Fruit fly (Drosophila melanogaster) whole organism, embryonic: ENCODE measurements around the gene RhoGAP19D.
A peak's percentile ranks its signal among the peaks of the same experiment; 100 is the strongest.

Source experiments
- Awh ChIP-seq: fragments of 200-800 bp; sonication (Bioruptor generic); IDR thresholded peaks from 2 replicates; pipeline ENCODE4, ENCODE4 v1.3.6; 2022; ENCODE audit warnings: missing biosample characterization, missing genetic modification characterization
- CG10209 ChIP-seq: fragments of 200-800 bp; sonication (Bioruptor generic); optimal IDR thresholded peaks from 3 replicates; lab custom pipeline; 2017; ENCODE audit warnings: missing biosample characterization, mild to moderate bottlenecking, missing genetic modification characterization, missing genetic modification reagents
- CG10543 ChIP-seq: fragments of 200-800 bp; sonication (Bioruptor generic); optimal IDR thresholded peaks from 3 replicates; lab custom pipeline; 2017; ENCODE audit warnings: missing biosample characterization, mild to moderate bottlenecking, missing genetic modification characterization, moderate library complexity
- CG12104 ChIP-seq: fragments of 200-800 bp; sonication (Bioruptor generic); optimal IDR thresholded peaks from 3 replicates; lab custom pipeline; 2016; ENCODE audit warnings: missing biosample characterization, missing genetic modification characterization
- CG12155 ChIP-seq: fragments of 200-800 bp; sonication (Bioruptor generic); optimal IDR thresholded peaks from 3 replicates; lab custom pipeline; 2016; ENCODE audit warnings: missing biosample characterization, missing genetic modification characterization
- CG13775 ChIP-seq: fragments of 200-800 bp; sonication (Bioruptor generic); optimal IDR thresholded peaks from 3 replicates; lab custom pipeline; 2017; ENCODE audit warnings: missing biosample characterization, mild to moderate bottlenecking, missing genetic modification characterization
- CG14050 ChIP-seq: fragments of 200-800 bp; sonication (Bioruptor generic); IDR thresholded peaks from 3 replicates; pipeline ENCODE4 v1.3.6; 2022; ENCODE audit warnings: missing biosample characterization, missing genetic modification characterization
- CG14667 ChIP-seq: fragments of 200-800 bp; sonication (Bioruptor generic); IDR thresholded peaks from 2 replicates; pipeline ENCODE4 v1.3.6; 2022; ENCODE audit warnings: missing biosample characterization, missing genetic modification characterization
- CG14710 ChIP-seq: fragments of 200-800 bp; sonication (Bioruptor generic); optimal IDR thresholded peaks from 3 replicates; lab custom pipeline; 2019; ENCODE audit warnings: missing biosample characterization, mild to moderate bottlenecking, missing genetic modification characterization, moderate library complexity
- CG16863 ChIP-seq: fragments of 200-800 bp; sonication (Bioruptor generic); optimal IDR thresholded peaks from 3 replicates; lab custom pipeline; 2016; ENCODE audit warnings: missing biosample characterization, missing genetic modification characterization
- CG17361 ChIP-seq: fragments of 200-800 bp; sonication (Bioruptor generic); IDR thresholded peaks from 3 replicates; pipeline ENCODE4 v1.3.6; 2022; ENCODE audit warnings: missing biosample characterization, missing genetic modification characterization
- CG18011 ChIP-seq: fragments of 200-800 bp; sonication (Bioruptor generic); optimal IDR thresholded peaks from 2 replicates; lab custom pipeline; 2017; ENCODE audit warnings: missing biosample characterization, missing genetic modification characterization, mild to moderate bottlenecking, moderate library complexity, missing genotype
- CG2712 ChIP-seq: fragments of 200-800 bp; optimal IDR thresholded peaks from 3 replicates; lab custom pipeline; 2019; ENCODE audit warnings: missing biosample characterization, mild to moderate bottlenecking, missing genetic modification characterization, moderate library complexity
- CG2875 ChIP-seq: fragments of 200-800 bp; sonication (Bioruptor generic); optimal IDR thresholded peaks from 2 replicates; lab custom pipeline; 2017; ENCODE audit warnings: missing biosample characterization, mild to moderate bottlenecking, missing genetic modification characterization, missing genetic modification reagents
- CG31441 ChIP-seq: fragments of 200-800 bp; sonication (Bioruptor generic); IDR thresholded peaks from 2 replicates; pipeline ENCODE4 v1.3.6; 2022; ENCODE audit warnings: missing biosample characterization, missing genetic modification characterization
- CG6813 ChIP-seq: fragments of 200-800 bp; sonication (Bioruptor generic); optimal IDR thresholded peaks from 2 replicates; lab custom pipeline; 2017; ENCODE audit warnings: missing biosample characterization, missing genetic modification characterization, mild to moderate bottlenecking, moderate library complexity, missing genetic modification reagents
- CG8388 ChIP-seq: fragments of 200-800 bp; sonication (Bioruptor generic); optimal IDR thresholded peaks from 2 replicates; lab custom pipeline; 2019; ENCODE audit warnings: missing biosample characterization, mild to moderate bottlenecking, missing genetic modification characterization, moderate library complexity
- CG8944 ChIP-seq: fragments of 200-800 bp; sonication (Bioruptor generic); optimal IDR thresholded peaks from 3 replicates; lab custom pipeline; 2016; ENCODE audit warnings: missing biosample characterization, missing genetic modification characterization
- CTCF ChIP-seq: fragments of 200-800 bp; sonication (Bioruptor generic); optimal IDR thresholded peaks from 2 replicates; lab custom pipeline; 2017; ENCODE audit warnings: missing biosample characterization, mild to moderate bottlenecking, missing genetic modification characterization, moderate library complexity
- CoRest ChIP-seq: fragments of 200-800 bp; sonication (Bioruptor generic); optimal IDR thresholded peaks from 3 replicates; lab custom pipeline; 2018; ENCODE audit warnings: missing biosample characterization, mild to moderate bottlenecking, missing genetic modification characterization, moderate library complexity
- Ets65A ChIP-seq: fragments of 200-800 bp; sonication (Bioruptor generic); peaks from one replicate; lab custom pipeline; 2016; ENCODE audit warnings: missing biosample characterization, missing genetic modification characterization
- Fer1 ChIP-seq: fragments of 200-800 bp; sonication (Bioruptor generic); optimal IDR thresholded peaks from 2 replicates; lab custom pipeline; 2017; ENCODE audit warnings: missing biosample characterization, mild to moderate bottlenecking, missing genetic modification characterization
- HLH54F ChIP-seq: fragments of 200-800 bp; sonication (Bioruptor generic); optimal IDR thresholded peaks from 3 replicates; lab custom pipeline; 2016; ENCODE audit warnings: missing biosample characterization, missing genetic modification characterization
- Hr51 ChIP-seq, 2 experiments: fragments of 200-800 bp; sonication (Bioruptor generic); optimal IDR thresholded peaks; 2 replicates in 1 of 2; 3 replicates in 1 of 2; lab custom pipeline; 2016 to 2018; ENCODE audit warnings: missing biosample characterization in 2 of 2, missing genetic modification characterization in 2 of 2, mild to moderate bottlenecking in 1 of 2, moderate library complexity in 1 of 2
- Hsf ChIP-seq: fragments of 200-800 bp; sonication (Bioruptor generic); optimal IDR thresholded peaks from 3 replicates; lab custom pipeline; 2016; ENCODE audit warnings: missing biosample characterization, missing genetic modification characterization
- Mes4 ChIP-seq: fragments of 200-800 bp; sonication (Bioruptor generic); optimal IDR thresholded peaks from 2 replicates; lab custom pipeline; 2016; ENCODE audit warnings: missing biosample characterization, missing genetic modification characterization
- Nf-YC ChIP-seq: fragments of 200-800 bp; optimal IDR thresholded peaks from 3 replicates; lab custom pipeline; 2019; ENCODE audit warnings: missing biosample characterization, mild to moderate bottlenecking, missing genetic modification characterization, moderate library complexity
- NfI ChIP-seq: fragments of 200-800 bp; sonication (Bioruptor generic); optimal IDR thresholded peaks from 3 replicates; lab custom pipeline; 2018; ENCODE audit warnings: missing biosample characterization, mild to moderate bottlenecking, missing genetic modification characterization, moderate library complexity
- Ssrp ChIP-seq: fragments of 200-800 bp; sonication (Bioruptor generic); optimal IDR thresholded peaks from 2 replicates; lab custom pipeline; 2018; ENCODE audit warnings: missing biosample characterization, mild to moderate bottlenecking, missing genetic modification characterization, moderate library complexity
- TFAM ChIP-seq: fragments of 200-800 bp; sonication (Bioruptor generic); optimal IDR thresholded peaks from 2 replicates; lab custom pipeline; 2017; ENCODE audit warnings: missing biosample characterization, missing genetic modification characterization, inconsistent platforms
- az2 ChIP-seq: fragments of 200-800 bp; sonication (Bioruptor generic); optimal IDR thresholded peaks from 3 replicates; lab custom pipeline; 2016; ENCODE audit warnings: missing biosample characterization, missing genetic modification characterization
- caup ChIP-seq: fragments of 200-800 bp; sonication (Bioruptor generic); optimal IDR thresholded peaks from 3 replicates; lab custom pipeline; 2017; ENCODE audit warnings: missing biosample characterization, mild to moderate bottlenecking, missing genetic modification characterization, moderate library complexity; ENCODE audit not compliant: severe bottlenecking
- croc ChIP-seq: fragments of 200-800 bp; sonication (Bioruptor generic); conservative IDR thresholded peaks from 3 replicates; pipeline ENCODE4 v1.3.6; 2022; ENCODE audit warnings: missing biosample characterization, missing genetic modification characterization
- dan ChIP-seq: fragments of 200-800 bp; sonication (Bioruptor generic); IDR thresholded peaks from 2 replicates; pipeline ENCODE4 v1.3.6; 2022; ENCODE audit warnings: missing biosample characterization, missing genetic modification characterization
- dm ChIP-seq: fragments of 200-800 bp; sonication (Bioruptor generic); optimal IDR thresholded peaks from 3 replicates; lab custom pipeline; 2016; ENCODE audit warnings: missing biosample characterization, missing genetic modification characterization
- dmrt11E ChIP-seq: fragments of 200-800 bp; sonication (Bioruptor generic); optimal IDR thresholded peaks from 3 replicates; lab custom pipeline; 2018; ENCODE audit warnings: missing biosample characterization, mild to moderate bottlenecking, missing genetic modification characterization, moderate library complexity
- ems ChIP-seq: fragments of 200-800 bp; sonication (Bioruptor generic); optimal IDR thresholded peaks from 3 replicates; lab custom pipeline; 2016; ENCODE audit warnings: missing biosample characterization, missing genetic modification characterization
- h ChIP-seq: fragments of >200 bp; optimal IDR thresholded peaks from 2 replicates; lab custom pipeline; 2017
- kah ChIP-seq: fragments of 200-800 bp; sonication (Bioruptor generic); optimal IDR thresholded peaks from 2 replicates; lab custom pipeline; 2018; ENCODE audit warnings: missing biosample characterization, mild to moderate bottlenecking, missing genetic modification characterization
- kni ChIP-seq: fragments of 200-800 bp; sonication (Bioruptor generic); optimal IDR thresholded peaks from 3 replicates; lab custom pipeline; 2017; ENCODE audit warnings: mild to moderate bottlenecking, missing biosample characterization, missing genetic modification reagents, missing genetic modification characterization
- nmo ChIP-seq: fragments of 200-800 bp; sonication (Bioruptor generic); optimal IDR thresholded peaks from 2 replicates; lab custom pipeline; 2018; ENCODE audit warnings: missing biosample characterization, mild to moderate bottlenecking, missing genetic modification characterization, moderate library complexity
- ranshi ChIP-seq: fragments of 200-800 bp; sonication (Bioruptor generic); IDR thresholded peaks from 2 replicates; pipeline ENCODE4 v1.3.6; 2022; ENCODE audit warnings: missing biosample characterization, missing genetic modification characterization
- row ChIP-seq: fragments of 200-800 bp; sonication (Bioruptor generic); IDR thresholded peaks from 3 replicates; pipeline ENCODE4 v1.3.6; 2022; ENCODE audit warnings: missing biosample characterization, missing genetic modification characterization
- sens ChIP-seq: fragments of 200-800 bp; sonication (Bioruptor generic); peaks from one replicate; lab custom pipeline; 2016; ENCODE audit warnings: missing biosample characterization, missing genetic modification characterization
- seq ChIP-seq: fragments of 200-800 bp; sonication (Bioruptor generic); IDR thresholded peaks from 2 replicates; pipeline ENCODE4 v1.3.6; 2022; ENCODE audit warnings: missing biosample characterization, missing genetic modification characterization
- slbo ChIP-seq: fragments of 200-800 bp; sonication (Bioruptor generic); IDR thresholded peaks from 2 replicates; pipeline ENCODE4 v1.3.6; 2022; ENCODE audit warnings: missing biosample characterization, missing genetic modification characterization
- tio ChIP-seq: fragments of 200-800 bp; sonication (Bioruptor generic); optimal IDR thresholded peaks from 2 replicates; lab custom pipeline; 2017; ENCODE audit warnings: missing biosample characterization, missing genetic modification characterization, inconsistent platforms
- vvl ChIP-seq: fragments of 200-800 bp; sonication (Bioruptor generic); IDR thresholded peaks from 2 replicates; pipeline ENCODE4 v1.3.6; 2022; ENCODE audit warnings: missing biosample characterization, missing genetic modification characterization
- zf30C ChIP-seq: fragments of 200-800 bp; sonication (Bioruptor generic); optimal IDR thresholded peaks from 3 replicates; lab custom pipeline; 2018; ENCODE audit warnings: missing biosample characterization, mild to moderate bottlenecking, missing genetic modification characterization
- zfh1 ChIP-seq: fragments of 200-800 bp; sonication (Bioruptor generic); IDR thresholded peaks from 3 replicates; pipeline ENCODE4 v1.3.6; 2022; ENCODE audit warnings: missing biosample characterization, missing genetic modification characterization
- zfh2 ChIP-seq: fragments of 200-800 bp; sonication (Bioruptor generic); optimal IDR thresholded peaks from 2 replicates; lab custom pipeline; 2016; ENCODE audit warnings: missing biosample characterization, missing genetic modification characterization

The RhoGAP19D gene

DNA sequence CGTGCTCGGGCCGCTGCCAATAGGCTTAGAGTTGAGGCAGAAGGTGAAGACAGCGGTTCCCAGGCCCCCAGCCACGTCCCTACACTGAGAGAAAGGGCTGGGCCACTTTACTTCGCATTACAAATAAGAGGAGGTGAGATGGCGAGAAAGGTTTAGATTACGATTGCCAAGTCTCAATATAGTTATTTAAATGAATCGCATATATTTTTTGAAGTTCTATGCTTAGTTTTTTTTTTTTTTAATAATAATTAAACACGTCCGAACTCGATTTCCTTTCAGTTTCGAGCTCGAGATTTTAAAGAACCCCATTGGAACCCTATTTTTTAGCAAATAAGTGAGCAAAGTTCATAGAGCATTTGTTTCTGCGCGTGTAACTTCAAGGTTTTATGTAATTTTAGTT lies 2.7 kb downstream of the RhoGAP19D start (continued):
- TF ChIP-seq dan (no peak), nmo (GFP tag; lab: Kevin White, UChicago) (peak; percentile 48), kni (GFP tag; lab: Kevin White, UChicago) (no peak), caup (GFP tag; lab: Kevin White, UChicago) (peak; percentile 40), Ets65A (peak; percentile 29), ranshi (GFP tag; lab: Robert Waterston, UW) (0 out of 2 replicates have a peak, but pooled peaks have one; percentile 24), CG14667 (GFP tag; lab: Robert Waterston, UW) (0 out of 2 replicates have a peak, but pooled peaks have one; percentile 8), h (lab: Kevin White, UChicago) (no peak), dm (no peak), zfh1 (GFP tag; lab: Robert Waterston, UW) (peak; percentile 39; the same call in 1 of the 3 replicates), CG2712 (tag; lab: Kevin White, UChicago) (peak; percentile 47), CG8944 (GFP tag; lab: Kevin White, UChicago) (peak; percentile 12), NfI (GFP tag; lab: Kevin White, UChicago) (peak; percentile 49), HLH54F (GFP tag; lab: Kevin White, UChicago) (peak; percentile 14), CG17361 (GFP tag; lab: Robert Waterston, UW) (peak; percentile 52; the same call in 1 of the 3 replicates), TFAM (GFP tag; lab: Kevin White, UChicago) (no peak), CG8388 (GFP tag; lab: Kevin White, UChicago) (peak; percentile 26), zf30C (GFP tag; lab: Kevin White, UChicago) (peak; percentile 30), row (GFP tag; lab: Robert Waterston, UW) (peak; percentile 65), seq (GFP tag; lab: Robert Waterston, UW) (peak; percentile 38; the same call in 1 of the 2 replicates), croc (peak; percentile 17; the same call in 1 of the 3 replicates), zfh2 (GFP tag; lab: Kevin White, UChicago) (peak; percentile 4), Hsf (GFP tag; lab: Kevin White, UChicago) (peak; percentile 29), vvl (GFP tag; lab: Robert Waterston, UW) (peak; percentile 39; the same call in 1 of the 2 replicates), CG14050 (GFP tag; lab: Robert Waterston, UW) (0 out of 3 replicates have a peak, but pooled peaks have one; percentile 14), CG13775 (GFP tag; lab: Kevin White, UChicago) (peak; percentile 5), ems (GFP tag; lab: Kevin White, UChicago) (peak; percentile 41), Hr51 (GFP tag; optimal IDR thresholded peaks at IDR 0.05; lab: Kevin White, UChicago) (peak in 1 of 2 experiments; percentile 67), CTCF (GFP tag; lab: Kevin White, UChicago) (no peak), Awh (GFP tag; lab: Robert Waterston, UW) (no peak), CG10543 (GFP tag; lab: Kevin White, UChicago) (peak; percentile 23), CG12104 (peak; percentile 51), CG18011 (no peak), CG14710 (tag; lab: Kevin White, UChicago) (peak; percentile 21), CoRest (peak; percentile 53), kah (GFP tag; lab: Kevin White, UChicago) (no peak), Nf-YC (tag; lab: Kevin White, UChicago) (peak; percentile 24), az2 (peak; percentile 55), dmrt11E (tag; lab: Kevin White, UChicago) (peak; percentile 24), Mes4 (GFP tag; lab: Kevin White, UChicago) (peak; percentile 21), Ssrp (tag; lab: Kevin White, UChicago) (peak; percentile 49), sens (GFP tag; lab: Kevin White, UChicago) (peak; percentile 89), CG6813 (GFP tag; lab: Kevin White, UChicago) (no peak), Fer1 (GFP tag; lab: Kevin White, UChicago) (peak; percentile 47), CG2875 (GFP tag; lab: Kevin White, UChicago) (peak; percentile 15), CG12155 (GFP tag; lab: Kevin White, UChicago) (peak; percentile 18), CG16863 (GFP tag; lab: Kevin White, UChicago) (no peak), slbo (GFP tag; lab: Robert Waterston, UW) (peak; percentile 55), CG31441 (GFP tag; lab: Robert Waterston, UW) (peak; percentile 60), tio (GFP tag; lab: Kevin White, UChicago) (peak; percentile 66), CG10209 (GFP tag; lab: Kevin White, UChicago) (peak; percentile 40)
